Worm (Caenorhabditis elegans) whole organism, L1 larva: ENCODE results near the gene F44E7.5.
A peak's percentile ranks its signal among the peaks of the same experiment; 100 is the strongest.

Source experiments
- F16B12.6 ChIP-seq: fragments of 150-350 bp; optimal IDR thresholded peaks from 2 replicates; lab custom pipeline; 2014; ENCODE audit warnings: missing biosample characterization, missing genetic modification characterization
- alr-1 ChIP-seq: fragments of 200-800 bp; sonication (Bioruptor generic); optimal IDR thresholded peaks from 2 replicates; lab custom pipeline; 2018; ENCODE audit warnings: borderline replicate concordance, mild to moderate bottlenecking, missing genetic modification characterization, missing compliant biosample characterization
- ama-1 ChIP-seq: fragments of 150-350 bp; optimal IDR thresholded peaks from 2 replicates; lab custom pipeline; 2014
- ceh-63 ChIP-seq: fragments of 200-800 bp; sonication (Bioruptor generic); optimal IDR thresholded peaks from 2 replicates; lab custom pipeline; 2018; ENCODE audit warnings: mild to moderate bottlenecking, missing genetic modification characterization, missing compliant biosample characterization
- ceh-8 ChIP-seq: fragments of 200-800 bp; sonication (Bioruptor generic); optimal IDR thresholded peaks from 2 replicates; lab custom pipeline; 2018; ENCODE audit warnings: mild to moderate bottlenecking, missing genetic modification characterization, moderate library complexity, missing compliant biosample characterization
- dsc-1 ChIP-seq: sonication (generic microtip); optimal IDR thresholded peaks from 2 replicates; lab custom pipeline; 2016; ENCODE audit warnings: mild to moderate bottlenecking, missing genetic modification characterization, missing compliant biosample characterization
- egl-13 ChIP-seq: sonication (generic microtip); optimal IDR thresholded peaks from 2 replicates; lab custom pipeline; 2016; ENCODE audit warnings: missing genotype, missing genetic modification reagents, missing genetic modification characterization, missing compliant biosample characterization
- elt-2 ChIP-seq: sonication (generic microtip); optimal IDR thresholded peaks from 2 replicates; lab custom pipeline; 2016; ENCODE audit warnings: missing genetic modification characterization, mild to moderate bottlenecking, inconsistent platforms, missing compliant biosample characterization, missing genetic modification reagents
- elt-3 ChIP-seq, 6 experiments: fragments of 150-350 bp in 1 of 6; sonication (generic microtip); optimal IDR thresholded peaks; 2 replicates each; lab custom pipeline; 2017 to 2018; ENCODE audit warnings: missing biosample characterization in 6 of 6, missing genetic modification characterization in 6 of 6, inconsistent platforms in 1 of 6
- fkh-8 ChIP-seq: sonication (generic microtip); optimal IDR thresholded peaks from 2 replicates; lab custom pipeline; 2016; ENCODE audit warnings: mild to moderate bottlenecking, missing genetic modification characterization, missing compliant biosample characterization
- fos-1 ChIP-seq: fragments of 150-350 bp; optimal IDR thresholded peaks from 2 replicates; lab custom pipeline; 2014; ENCODE audit warnings: missing biosample characterization, missing genetic modification characterization
- grh-1 ChIP-seq: fragments of 200-800 bp; sonication (Bioruptor generic); IDR thresholded peaks from 2 replicates; pipeline ENCODE4 v1.3.6; 2022; ENCODE audit warnings: missing genetic modification reagents, missing genetic modification characterization, missing compliant biosample characterization
- hlh-4 ChIP-seq: sonication (generic microtip); optimal IDR thresholded peaks from 2 replicates; lab custom pipeline; 2016; ENCODE audit warnings: mild to moderate bottlenecking, missing genetic modification characterization, missing compliant biosample characterization
- isw-1 ChIP-seq: fragments of 200-800 bp; sonication (Bioruptor generic); IDR thresholded peaks from 2 replicates; pipeline ENCODE4 v1.3.6; 2022; ENCODE audit warnings: missing genetic modification characterization, missing compliant biosample characterization
- jun-1 ChIP-seq: fragments of 150-350 bp; optimal IDR thresholded peaks from 2 replicates; lab custom pipeline; 2014; ENCODE audit warnings: missing biosample characterization, missing genetic modification reagents, missing genetic modification characterization
- lin-13 ChIP-seq: fragments of 150-350 bp; optimal IDR thresholded peaks from 2 replicates; lab custom pipeline; 2014; ENCODE audit warnings: missing biosample characterization, missing genetic modification reagents, missing genetic modification characterization
- lir-3 ChIP-seq: sonication (generic microtip); optimal IDR thresholded peaks from 2 replicates; lab custom pipeline; 2016; ENCODE audit warnings: mild to moderate bottlenecking, missing genetic modification characterization, moderate library complexity, missing compliant biosample characterization; ENCODE audit not compliant: poor library complexity
- mab-9 ChIP-seq: fragments of 200-800 bp; sonication (Bioruptor generic); IDR thresholded peaks from 2 replicates; pipeline ENCODE4 v1.3.6; 2022; ENCODE audit warnings: missing genetic modification reagents, missing genetic modification characterization, missing compliant biosample characterization
- mdl-1 ChIP-seq, 2 experiments: fragments of 150-350 bp; optimal IDR thresholded peaks; 2 replicates each; lab custom pipeline; 2014 to 2017; ENCODE audit warnings: missing biosample characterization in 2 of 2, missing genetic modification characterization in 2 of 2, inconsistent platforms in 1 of 2
- mep-1 ChIP-seq: fragments of 150-350 bp; optimal IDR thresholded peaks from 2 replicates; lab custom pipeline; 2014; ENCODE audit warnings: missing biosample characterization, missing genetic modification characterization
- nhr-11 ChIP-seq: fragments of 150-350 bp; optimal IDR thresholded peaks from 2 replicates; lab custom pipeline; 2014; ENCODE audit warnings: missing biosample characterization, missing genetic modification characterization
- nhr-20 ChIP-seq: sonication (generic microtip); optimal IDR thresholded peaks from 2 replicates; lab custom pipeline; 2016; ENCODE audit warnings: mild to moderate bottlenecking, missing genetic modification characterization, missing compliant biosample characterization
- nhr-237 ChIP-seq: fragments of 150-350 bp; optimal IDR thresholded peaks from 2 replicates; lab custom pipeline; 2014; ENCODE audit warnings: missing biosample characterization, missing genetic modification characterization
- nhr-28 ChIP-seq: fragments of 150-350 bp; optimal IDR thresholded peaks from 2 replicates; lab custom pipeline; 2014; ENCODE audit warnings: missing biosample characterization, missing genetic modification characterization
- nhr-71 ChIP-seq: sonication (generic microtip); optimal IDR thresholded peaks from 2 replicates; lab custom pipeline; 2016; ENCODE audit warnings: mild to moderate bottlenecking, missing genetic modification characterization, moderate library complexity, missing compliant biosample characterization
- nhr-77 ChIP-seq: fragments of 150-350 bp; optimal IDR thresholded peaks from 2 replicates; lab custom pipeline; 2014; ENCODE audit warnings: missing biosample characterization, missing genetic modification characterization
- nhr-84 ChIP-seq: sonication (generic microtip); optimal IDR thresholded peaks from 2 replicates; lab custom pipeline; 2017; ENCODE audit warnings: missing biosample characterization, missing genetic modification characterization
- nhr-90 ChIP-seq: sonication (generic microtip); optimal IDR thresholded peaks from 2 replicates; lab custom pipeline; 2016; ENCODE audit warnings: mild to moderate bottlenecking, missing genetic modification characterization, missing compliant biosample characterization; ENCODE audit not compliant: poor library complexity
- snpc-4 ChIP-seq: fragments of 150-350 bp; optimal IDR thresholded peaks from 2 replicates; lab custom pipeline; 2014; ENCODE audit warnings: missing biosample characterization, missing genetic modification characterization
- sup-37 ChIP-seq: fragments of 200-800 bp; sonication (Bioruptor generic); optimal IDR thresholded peaks from 2 replicates; lab custom pipeline; 2018; ENCODE audit warnings: mild to moderate bottlenecking, missing genetic modification characterization, missing compliant biosample characterization
- swsn-7 ChIP-seq: sonication (generic microtip); optimal IDR thresholded peaks from 2 replicates; lab custom pipeline; 2016; ENCODE audit warnings: missing genetic modification characterization, missing compliant biosample characterization
- tbx-2 ChIP-seq: sonication (generic microtip); optimal IDR thresholded peaks from 2 replicates; lab custom pipeline; 2016; ENCODE audit warnings: missing genetic modification characterization, missing compliant biosample characterization
- unc-30 ChIP-seq: sonication (generic microtip); optimal IDR thresholded peaks from 2 replicates; lab custom pipeline; 2017; ENCODE audit warnings: missing biosample characterization, missing genetic modification characterization
- unc-62 ChIP-seq: fragments of 150-350 bp; optimal IDR thresholded peaks from 2 replicates; lab custom pipeline; 2014; ENCODE audit warnings: missing biosample characterization, missing genetic modification reagents, missing genetic modification characterization
- unc-98 ChIP-seq: fragments of 200-800 bp; sonication (Bioruptor generic); IDR thresholded peaks from 2 replicates; pipeline ENCODE4 v1.3.6; 2022; ENCODE audit warnings: missing genetic modification characterization, missing compliant biosample characterization
- vab-15 ChIP-seq: sonication (generic microtip); optimal IDR thresholded peaks from 2 replicates; lab custom pipeline; 2017; ENCODE audit warnings: missing genotype, mild to moderate bottlenecking, missing genetic modification characterization, missing compliant biosample characterization
- xbp-1 ChIP-seq: sonication (generic microtip); optimal IDR thresholded peaks from 2 replicates; lab custom pipeline; 2016; ENCODE audit warnings: missing genetic modification characterization, missing compliant biosample characterization

F44E7.5 gene

DNA sequence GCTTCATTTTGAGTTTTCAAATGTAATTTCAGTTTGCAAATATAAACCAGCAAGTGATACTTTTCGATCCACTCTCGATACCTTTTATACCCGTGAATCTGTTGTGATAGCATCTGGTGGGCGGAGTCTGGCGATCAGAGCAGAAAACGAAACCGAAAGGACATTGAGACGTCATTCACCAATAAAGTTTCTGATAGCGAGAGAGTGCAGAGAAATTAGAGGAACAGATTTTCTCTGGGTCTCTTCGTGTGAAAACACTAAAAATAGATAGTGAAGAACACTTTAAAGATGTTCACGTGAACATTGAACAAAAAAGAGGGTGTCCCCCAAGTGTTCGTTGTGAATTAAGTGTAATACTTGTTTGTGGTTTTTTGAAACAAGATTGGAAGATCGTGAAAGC, 16.9 kb downstream of the F44E7.5 start, which contains the start of gene pgph-3 (continued):
- no peak for TF ChIP-seq unc-98 (GFP tag; lab: Robert Waterston, UW)
- no peak for TF ChIP-seq jun-1 (tag; lab: Kevin White, UChicago)
- no peak for TF ChIP-seq F16B12.6
- no peak for TF ChIP-seq lir-3 (tag; lab: Kevin White, UChicago)
- peak; percentile 65 for TF ChIP-seq elt-2 (tag; lab: Kevin White, UChicago)
- TF ChIP-seq nhr-77 (tag; lab: Kevin White, UChicago) = no peak
- TF ChIP-seq fkh-8 = no peak
- TF ChIP-seq mdl-1 (tag; optimal IDR thresholded peaks at IDR 0.05; lab: Kevin White, UChicago) = no peak
- peak; percentile 63 for TF ChIP-seq nhr-71
- TF ChIP-seq snpc-4 (tag; lab: Kevin White, UChicago) = no peak
- TF ChIP-seq ceh-8 (GFP tag; lab: Kevin White, UChicago) = no peak
- TF ChIP-seq nhr-90 (tag; lab: Kevin White, UChicago) = no peak
- no peak for TF ChIP-seq ceh-63
- TF ChIP-seq hlh-4 (tag; lab: Kevin White, UChicago) = no peak
- peak in 1 of 6 experiments; percentile 20 for TF ChIP-seq elt-3 (tag; optimal IDR thresholded peaks at IDR 0.05; lab: Kevin White, UChicago)
- no peak for TF ChIP-seq lin-13
- TF ChIP-seq xbp-1 (tag; lab: Kevin White, UChicago) = no peak

ce11 chrV:5760132-5760531, 20.6 kb downstream of the F44E7.5 start, which contains the start of gene C53A3.1:
C53A3.1 (minus strand) TSS chrV:5760232.
- TF ChIP-seq nhr-71 = no peak

DNA sequence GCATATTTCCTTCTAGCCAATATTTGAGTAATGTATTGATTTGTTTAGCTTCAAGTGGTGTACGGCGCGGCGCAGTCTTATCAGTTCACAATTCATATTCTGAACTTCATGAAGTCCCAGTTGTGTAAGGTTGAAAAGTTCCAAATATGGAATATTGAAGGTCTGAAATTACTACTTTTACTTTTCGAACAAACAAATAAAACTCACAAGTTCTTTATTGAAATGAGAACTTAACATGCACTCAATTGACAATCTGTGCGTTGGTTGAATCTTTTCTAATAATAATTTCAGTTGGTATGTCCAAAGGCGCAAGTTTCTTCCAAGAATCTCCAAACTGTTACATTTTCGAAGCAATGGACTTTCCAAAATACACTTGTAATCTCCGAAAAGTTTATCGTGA, 21.9 kb downstream of the F44E7.5 start, which contains the start of gene C53A3.4:
TSS of gene C53A3.4 (minus strand) at position 101 of the 400 bp plus-strand sequence.
- TF ChIP-seq sup-37 (GFP tag; lab: Kevin White, UChicago) (no peak), xbp-1 (tag; lab: Kevin White, UChicago) (no peak), vab-15 (tag; lab: Kevin White, UChicago) (no peak), fos-1 (tag; lab: Kevin White, UChicago) (no peak), ceh-63 (no peak), nhr-11 (tag; lab: Kevin White, UChicago) (no peak), lin-13 (no peak), swsn-7 (tag; lab: Kevin White, UChicago) (no peak), ama-1 (lab: Kevin White, UChicago) (no peak), alr-1 (tag; lab: Kevin White, UChicago) (no peak), nhr-28 (no peak), fkh-8 (no peak), isw-1 (GFP tag; lab: Robert Waterston, UW) (no peak), lir-3 (tag; lab: Kevin White, UChicago) (no peak), grh-1 (GFP tag; lab: Robert Waterston, UW) (no peak)

DNA sequence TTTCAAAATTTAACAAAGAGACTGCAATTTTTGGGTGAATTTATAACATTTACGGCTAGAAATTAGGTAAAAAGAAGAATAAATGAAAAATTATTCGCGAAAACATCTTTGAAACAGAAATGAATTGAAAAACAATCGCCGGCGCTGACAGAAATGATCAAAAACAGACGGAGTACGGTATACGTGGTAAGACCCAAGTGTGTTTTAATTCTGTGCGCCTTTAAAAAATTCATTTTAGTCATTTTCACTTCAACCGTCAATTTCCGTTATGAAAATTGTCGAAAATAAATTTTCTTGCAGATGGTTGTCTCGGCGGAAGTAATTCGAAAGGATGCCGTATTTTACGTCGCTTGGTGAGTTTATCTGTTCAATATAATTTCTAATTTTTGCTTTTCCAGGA, 24.5 kb downstream of the F44E7.5 start, which contains the start of gene C53A3.3:
TSS of gene C53A3.3 (plus strand) at position 301 of the 400 bp plus-strand sequence.
- no peak for TF ChIP-seq nhr-237 (tag; lab: Kevin White, UChicago)
- no peak for TF ChIP-seq dsc-1
- no peak for TF ChIP-seq tbx-2 (tag; lab: Kevin White, UChicago)
- no peak for TF ChIP-seq nhr-20
- no peak for TF ChIP-seq egl-13 (tag; lab: Kevin White, UChicago)
- TF ChIP-seq unc-62 (GFP tag; lab: Kevin White, UChicago) = no peak
- no peak for TF ChIP-seq mab-9 (GFP tag; lab: Robert Waterston, UW)
- TF ChIP-seq mep-1 (tag; lab: Kevin White, UChicago) = no peak
- no peak for TF ChIP-seq elt-2 (tag; lab: Kevin White, UChicago)
- TF ChIP-seq nhr-84 (tag; lab: Kevin White, UChicago) = no peak
- no peak for TF ChIP-seq vab-15 (tag; lab: Kevin White, UChicago)
- no peak for TF ChIP-seq unc-30 (tag; lab: Kevin White, UChicago)
